Worm (Caenorhabditis elegans): Measurements from ENCODE around the gene eppl-1.
A peak's percentile ranks its signal among the peaks of the same experiment; 100 is the strongest.

Gene eppl-1

DNA sequence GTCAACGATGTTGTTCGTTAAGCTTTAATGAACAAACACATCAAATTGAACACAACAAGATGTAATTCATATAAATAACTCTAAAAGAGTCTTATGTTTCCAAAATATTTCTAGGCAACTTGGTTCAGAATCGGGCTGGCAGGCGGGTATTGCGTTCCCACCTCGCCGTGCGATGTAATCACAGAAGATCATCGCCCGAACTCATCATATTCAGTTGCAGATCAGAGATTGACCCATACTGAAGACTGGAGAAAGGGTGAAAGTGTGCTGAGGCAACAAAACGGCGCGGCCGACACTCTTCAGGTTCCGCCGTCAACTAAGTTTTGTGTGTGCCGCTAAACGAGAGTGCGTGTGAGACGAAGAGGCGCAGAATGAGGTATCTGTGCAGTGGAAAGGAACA is 23.1 kb downstream of the eppl-1 start (continued):
- TF ChIP-seq hmg-1.2 (GFP tag; IDR thresholded peaks at IDR 0.05) (peak; percentile 100), C06A6.2 (GFP tag; conservative IDR thresholded peaks at IDR 0.05) (0 out of 2 replicates have a peak, but pooled peaks have one; percentile 25), hlh-12 (tag; optimal IDR thresholded peaks at IDR 0.05) (no peak), akir-1 (GFP tag; optimal IDR thresholded peaks at IDR 0.05) (no peak), ztf-6 (GFP tag; IDR thresholded peaks at IDR 0.05) (no peak), repo-1 (tag; optimal IDR thresholded peaks at IDR 0.05) (peak; percentile 90), F49E8.2 (tag; optimal IDR thresholded peaks at IDR 0.05; ENCODE audit: insufficient read depth) (peak; percentile 92), F55B11.4 (tag; optimal IDR thresholded peaks at IDR 0.05; ENCODE audit: borderline replicate concordance, insufficient read depth) (no peak), egl-18 (GFP tag; IDR thresholded peaks at IDR 0.05) (0 out of 2 replicates have a peak, but pooled peaks have one; percentile 35), ztf-28 (GFP tag; IDR thresholded peaks at IDR 0.05) (peak; percentile 40; the same call in 1 of the 2 replicates), ceh-27 (GFP tag; optimal IDR thresholded peaks at IDR 0.05) (no peak), hsf-1 (GFP tag; IDR thresholded peaks at IDR 0.05) (peak; percentile 87), lir-1 (GFP tag; conservative IDR thresholded peaks at IDR 0.05) (peak; percentile 53; the same call in 1 of the 2 replicates), bed-2 (GFP tag; IDR thresholded peaks at IDR 0.05) (no peak), ekl-4 (GFP tag; IDR thresholded peaks at IDR 0.05) (peak; percentile 95), F57A8.1 (GFP tag; optimal IDR thresholded peaks at IDR 0.05) (peak; percentile 55), lag-1 (GFP tag; IDR thresholded peaks at IDR 0.05) (no peak), Y79H2A.3 (GFP tag; conservative IDR thresholded peaks at IDR 0.05) (0 out of 2 replicates have a peak, but pooled peaks have one; percentile 16), cebp-2 (GFP tag; IDR thresholded peaks at IDR 0.05) (peak; percentile 80; the same call in 1 of the 2 replicates), sea-2 (GFP tag; IDR thresholded peaks at IDR 0.05) (no peak), madf-10 (tag; optimal IDR thresholded peaks at IDR 0.05) (peak; percentile 75), F39B2.1 (GFP tag; IDR thresholded peaks at IDR 0.05) (peak; percentile 74), F10E7.11 (tag; optimal IDR thresholded peaks at IDR 0.05) (peak; percentile 59), egl-44 (GFP tag; IDR thresholded peaks at IDR 0.05) (peak; percentile 26; the same call in 1 of the 2 replicates), lsy-27 (tag; optimal IDR thresholded peaks at IDR 0.05; ENCODE audit: borderline replicate concordance, insufficient read depth) (no peak), rec-8 (tag; optimal IDR thresholded peaks at IDR 0.05) (peak in 1 of 2 experiments; percentile 20), snpc-1.1 (tag; optimal IDR thresholded peaks at IDR 0.05; ENCODE audit: insufficient read depth) (peak; percentile 99), pbrm-1 (GFP tag; IDR thresholded peaks at IDR 0.05) (peak; percentile 99), F22D6.2 (tag; optimal IDR thresholded peaks at IDR 0.05) (peak; percentile 34), pha-4 (tag; optimal IDR thresholded peaks at IDR 0.05) (no peak), fkh-3 (tag; optimal IDR thresholded peaks at IDR 0.05) (peak; percentile 59), ets-4 (GFP tag; optimal IDR thresholded peaks at IDR 0.05) (peak; percentile 74), lsl-1 (GFP tag; optimal IDR thresholded peaks at IDR 0.05) (peak; percentile 87), madf-3 (GFP tag; IDR thresholded peaks at IDR 0.05) (peak; percentile 88), gei-17 (GFP tag; optimal IDR thresholded peaks at IDR 0.05) (peak; percentile 58), B0019.2 (GFP tag; conservative IDR thresholded peaks at IDR 0.05) (peak; percentile 85), Y67H2A.10 (GFP tag; conservative IDR thresholded peaks at IDR 0.05) (0 out of 2 replicates have a peak, but pooled peaks have one; percentile 39), ccch-3 (GFP tag; optimal IDR thresholded peaks at IDR 0.05) (no peak), let-526 (GFP tag; IDR thresholded peaks at IDR 0.05) (no peak), hrde-1 (tag; optimal IDR thresholded peaks at IDR 0.05; ENCODE audit: borderline replicate concordance) (peak; percentile 56), ztf-3 (GFP tag; optimal IDR thresholded peaks at IDR 0.05) (peak; percentile 38), dox-1 (GFP tag; IDR thresholded peaks at IDR 0.05) (peak; percentile 98; the same call in 1 of the 2 replicates), ceh-100 (GFP tag; IDR thresholded peaks at IDR 0.05) (peak; percentile 76), nhr-179 (tag; optimal IDR thresholded peaks at IDR 0.05) (no peak), K11D2.4 (GFP tag; IDR thresholded peaks at IDR 0.05) (peak; percentile 61), madf-8 (GFP tag; conservative IDR thresholded peaks at IDR 0.05) (peak; percentile 60), nhr-120 (GFP tag; IDR thresholded peaks at IDR 0.05) (no peak)

Measured in whole organism, young adult.